Worm (Caenorhabditis elegans) whole organism, L4/young adult: ENCODE results near the gene hot-6.

ENCODE experiments used
- W03F9.2 ChIP-seq: fragments of 150-350 bp; optimal IDR thresholded peaks from 2 replicates; lab custom pipeline; 2014; ENCODE audit warnings: missing biosample characterization, missing genetic modification characterization
- dao-5 ChIP-seq: sonication (generic microtip); optimal IDR thresholded peaks from 2 replicates; lab custom pipeline; 2016; ENCODE audit warnings: missing genotype, missing genetic modification characterization, moderate library complexity, missing compliant biosample characterization
- him-1 ChIP-seq: sonication (generic microtip); optimal IDR thresholded peaks from 2 replicates; lab custom pipeline; 2016; ENCODE audit warnings: missing genotype, missing genetic modification reagents, missing genetic modification characterization, missing compliant biosample characterization

- TF ChIP-seq him-1 (tag; lab: Kevin White, UChicago): no peak
- TF ChIP-seq W03F9.2 (tag; lab: Kevin White, UChicago): no peak
- TF ChIP-seq dao-5 (tag; lab: Kevin White, UChicago): no peak
Observed at ce11 chrV:11022817-11023216, at the start of gene hot-6, which contains the start of gene C13G3.12.
